Fruit fly (Drosophila melanogaster) whole organism, embryonic: ENCODE results near the gene CG14342.

Source experiments
- Asciz ChIP-seq: fragments of 200-800 bp; sonication (Bioruptor generic); optimal IDR thresholded peaks from 2 replicates; lab custom pipeline; 2017; ENCODE audit warnings: missing biosample characterization, mild to moderate bottlenecking, missing genetic modification characterization, missing genetic modification reagents
- Atf3 ChIP-seq: fragments of 200-800 bp; sonication (Bioruptor generic); optimal IDR thresholded peaks from 3 replicates; lab custom pipeline; 2016; ENCODE audit warnings: missing biosample characterization, missing genetic modification characterization
- CG10321 ChIP-seq: fragments of 200-800 bp; sonication (Bioruptor generic); IDR thresholded peaks from 2 replicates; pipeline ENCODE4 v1.3.6; 2022; ENCODE audit warnings: missing biosample characterization, missing genetic modification characterization
- CG11247 ChIP-seq: fragments of 200-800 bp; sonication (Bioruptor generic); IDR thresholded peaks from 2 replicates; pipeline ENCODE4 v1.3.6; 2022; ENCODE audit warnings: missing biosample characterization, missing genetic modification characterization
- CG11456 ChIP-seq: fragments of 200-800 bp; sonication (Bioruptor generic); IDR thresholded peaks from 3 replicates; pipeline ENCODE4 v1.3.6; 2022; ENCODE audit warnings: missing biosample characterization, missing genetic modification characterization
- CG12071 ChIP-seq: fragments of 200-800 bp; sonication (Bioruptor generic); optimal IDR thresholded peaks from 3 replicates; lab custom pipeline; 2018; ENCODE audit warnings: missing biosample characterization, mild to moderate bottlenecking, missing genetic modification characterization
- CG12299 ChIP-seq: fragments of 200-800 bp; sonication (Bioruptor generic); optimal IDR thresholded peaks from 2 replicates; lab custom pipeline; 2018; ENCODE audit warnings: missing biosample characterization, mild to moderate bottlenecking, missing genetic modification characterization
- CG12391 ChIP-seq: fragments of 200-800 bp; sonication (Bioruptor generic); optimal IDR thresholded peaks from 3 replicates; lab custom pipeline; 2018; ENCODE audit warnings: missing biosample characterization, mild to moderate bottlenecking, missing genetic modification characterization, moderate library complexity
- CG17186 ChIP-seq: fragments of 200-800 bp; sonication (Bioruptor generic); optimal IDR thresholded peaks from 3 replicates; lab custom pipeline; 2017; ENCODE audit warnings: missing biosample characterization, missing genetic modification reagents, missing genetic modification characterization
- CG18262 ChIP-seq: fragments of 200-800 bp; optimal IDR thresholded peaks from 3 replicates; lab custom pipeline; 2019; ENCODE audit warnings: missing biosample characterization, mild to moderate bottlenecking, missing genetic modification characterization, moderate library complexity
- CG1832 ChIP-seq: fragments of 200-800 bp; sonication (Bioruptor generic); optimal IDR thresholded peaks from 2 replicates; lab custom pipeline; 2017; ENCODE audit warnings: missing biosample characterization, mild to moderate bottlenecking, missing genetic modification characterization, inconsistent platforms
- CG32767 ChIP-seq: fragments of 200-800 bp; sonication (Bioruptor generic); IDR thresholded peaks from 2 replicates; pipeline ENCODE4 v1.3.6; 2022; ENCODE audit warnings: missing biosample characterization, missing genetic modification characterization
- CG34224 ChIP-seq: fragments of 200-800 bp; sonication (Bioruptor generic); IDR thresholded peaks from 3 replicates; pipeline ENCODE4 v1.3.6; 2022; ENCODE audit warnings: missing biosample characterization, missing genetic modification characterization; ENCODE audit not compliant: partially characterized antibody
- CG4707 ChIP-seq: fragments of 200-800 bp; sonication (Bioruptor generic); optimal IDR thresholded peaks from 2 replicates; lab custom pipeline; 2018; ENCODE audit warnings: missing biosample characterization, mild to moderate bottlenecking, missing genetic modification characterization, moderate library complexity
- CG4730 ChIP-seq: fragments of 200-800 bp; sonication (Bioruptor generic); IDR thresholded peaks from 2 replicates; pipeline ENCODE4 v1.3.6; 2022; ENCODE audit warnings: missing biosample characterization, missing genetic modification characterization
- CG6272 ChIP-seq: fragments of 200-800 bp; sonication (Bioruptor generic); IDR thresholded peaks from 2 replicates; pipeline ENCODE4 v1.3.6; 2022; ENCODE audit warnings: missing biosample characterization, missing genetic modification characterization
- CG6654 ChIP-seq: fragments of 200-800 bp; sonication (Bioruptor generic); optimal IDR thresholded peaks from 2 replicates; lab custom pipeline; 2017; ENCODE audit warnings: missing biosample characterization, mild to moderate bottlenecking, missing genetic modification characterization
- CoRest ChIP-seq: fragments of 200-800 bp; sonication (Bioruptor generic); optimal IDR thresholded peaks from 3 replicates; lab custom pipeline; 2018; ENCODE audit warnings: missing biosample characterization, mild to moderate bottlenecking, missing genetic modification characterization, moderate library complexity
- Elba2 ChIP-seq: fragments of 200-800 bp; sonication (Bioruptor generic); optimal IDR thresholded peaks from 3 replicates; lab custom pipeline; 2016; ENCODE audit warnings: missing biosample characterization, missing genetic modification characterization
- H15 ChIP-seq: fragments of 200-800 bp; sonication (Bioruptor generic); IDR thresholded peaks from 3 replicates; pipeline ENCODE4 v1.3.6; 2022; ENCODE audit warnings: missing biosample characterization, missing genetic modification characterization
- Hand ChIP-seq: fragments of 200-800 bp; sonication (Bioruptor generic); optimal IDR thresholded peaks from 2 replicates; lab custom pipeline; 2017; ENCODE audit warnings: mild to moderate bottlenecking, missing biosample characterization, missing genetic modification reagents, missing genetic modification characterization
- Meics ChIP-seq: fragments of 200-800 bp; sonication (Bioruptor generic); optimal IDR thresholded peaks from 2 replicates; lab custom pipeline; 2017; ENCODE audit warnings: missing biosample characterization, mild to moderate bottlenecking, missing genetic modification characterization
- Oli ChIP-seq: fragments of 200-800 bp; sonication (Bioruptor generic); optimal IDR thresholded peaks from 2 replicates; lab custom pipeline; 2018; ENCODE audit warnings: missing biosample characterization, mild to moderate bottlenecking, missing genetic modification characterization, moderate library complexity
- Usf ChIP-seq: fragments of 200-800 bp; sonication (Bioruptor generic); optimal IDR thresholded peaks from 2 replicates; lab custom pipeline; 2017; ENCODE audit warnings: missing genotype, missing biosample characterization, missing genetic modification characterization
- ara ChIP-seq: fragments of 200-800 bp; sonication (Bioruptor generic); IDR thresholded peaks from 2 replicates; pipeline ENCODE4 v1.3.6; 2022; ENCODE audit warnings: missing biosample characterization, missing genetic modification characterization
- ci ChIP-seq: fragments of 200-800 bp; sonication (Bioruptor generic); IDR thresholded peaks from 3 replicates; pipeline ENCODE4 v1.3.6; 2022; ENCODE audit warnings: missing biosample characterization, missing genetic modification characterization
- crc ChIP-seq: fragments of 200-800 bp; sonication (Bioruptor generic); optimal IDR thresholded peaks from 2 replicates; lab custom pipeline; 2016; ENCODE audit warnings: missing biosample characterization, missing genetic modification characterization
- dimm ChIP-seq: fragments of 200-800 bp; sonication (Bioruptor generic); IDR thresholded peaks from 2 replicates; pipeline ENCODE4 v1.3.6; 2022; ENCODE audit warnings: missing biosample characterization, missing genetic modification characterization
- esg ChIP-seq: fragments of 200-800 bp; sonication (Bioruptor generic); conservative IDR thresholded peaks from 2 replicates; pipeline ENCODE4 v1.3.6; 2022; ENCODE audit warnings: missing biosample characterization, missing genetic modification characterization
- fd96Cb ChIP-seq: fragments of 200-800 bp; sonication (Bioruptor generic); optimal IDR thresholded peaks from 2 replicates; lab custom pipeline; 2018; ENCODE audit warnings: missing biosample characterization, mild to moderate bottlenecking, missing genetic modification characterization, moderate library complexity
- gcm2 ChIP-seq: fragments of 200-800 bp; sonication (Bioruptor generic); optimal IDR thresholded peaks from 2 replicates; lab custom pipeline; 2016; ENCODE audit warnings: missing biosample characterization, missing genetic modification characterization
- grn ChIP-seq: fragments of 200-800 bp; sonication (Bioruptor generic); optimal IDR thresholded peaks from 3 replicates; lab custom pipeline; 2017; ENCODE audit warnings: missing biosample characterization, missing genetic modification characterization
- gt ChIP-seq: fragments of 200-800 bp; sonication (Bioruptor generic); IDR thresholded peaks from 2 replicates; pipeline ENCODE4 v1.3.6; 2022; ENCODE audit warnings: missing biosample characterization, missing genetic modification characterization
- her ChIP-seq: fragments of 200-800 bp; sonication (Bioruptor generic); optimal IDR thresholded peaks from 2 replicates; lab custom pipeline; 2016; ENCODE audit warnings: missing biosample characterization, missing genetic modification characterization
- hth ChIP-seq: fragments of >200 bp; optimal IDR thresholded peaks from 2 replicates; lab custom pipeline; 2017; ENCODE audit warnings: inconsistent platforms
- kah ChIP-seq: fragments of 200-800 bp; sonication (Bioruptor generic); optimal IDR thresholded peaks from 2 replicates; lab custom pipeline; 2018; ENCODE audit warnings: missing biosample characterization, mild to moderate bottlenecking, missing genetic modification characterization
- klu ChIP-seq: fragments of 200-800 bp; sonication (Bioruptor generic); IDR thresholded peaks from 2 replicates; pipeline ENCODE4 v1.3.6; 2022; ENCODE audit warnings: missing biosample characterization, missing genetic modification characterization
- kni ChIP-seq: fragments of 200-800 bp; sonication (Bioruptor generic); optimal IDR thresholded peaks from 3 replicates; lab custom pipeline; 2017; ENCODE audit warnings: mild to moderate bottlenecking, missing biosample characterization, missing genetic modification reagents, missing genetic modification characterization
- lilli ChIP-seq: fragments of 200-800 bp; sonication (Bioruptor generic); optimal IDR thresholded peaks from 3 replicates; lab custom pipeline; 2016; ENCODE audit warnings: missing biosample characterization, missing genetic modification characterization
- odd ChIP-seq: fragments of 200-800 bp; sonication (Bioruptor generic); optimal IDR thresholded peaks from 2 replicates; lab custom pipeline; 2017; ENCODE audit warnings: missing biosample characterization, mild to moderate bottlenecking, missing genetic modification characterization
- onecut ChIP-seq: fragments of 200-800 bp; sonication (Bioruptor generic); IDR thresholded peaks from 2 replicates; pipeline ENCODE4 v1.3.6; 2022; ENCODE audit warnings: missing biosample characterization, missing genetic modification characterization
- p53 ChIP-seq: fragments of 200-800 bp; sonication (Bioruptor generic); optimal IDR thresholded peaks from 2 replicates; lab custom pipeline; 2016; ENCODE audit warnings: missing biosample characterization, missing genetic modification characterization
- pb ChIP-seq: fragments of 200-800 bp; sonication (Bioruptor generic); optimal IDR thresholded peaks from 3 replicates; lab custom pipeline; 2016; ENCODE audit warnings: missing biosample characterization, missing genetic modification characterization
- salm ChIP-seq: fragments of 200-800 bp; sonication (Bioruptor generic); optimal IDR thresholded peaks from 2 replicates; lab custom pipeline; 2018; ENCODE audit warnings: missing biosample characterization, mild to moderate bottlenecking, missing genetic modification characterization
- sd ChIP-seq: fragments of 200-800 bp; sonication (Bioruptor generic); optimal IDR thresholded peaks from 3 replicates; lab custom pipeline; 2018; ENCODE audit warnings: missing biosample characterization, mild to moderate bottlenecking, missing genetic modification characterization, moderate library complexity
- seq ChIP-seq: fragments of 200-800 bp; sonication (Bioruptor generic); IDR thresholded peaks from 2 replicates; pipeline ENCODE4 v1.3.6; 2022; ENCODE audit warnings: missing biosample characterization, missing genetic modification characterization
- shn ChIP-seq: fragments of 200-800 bp; sonication (Bioruptor generic); optimal IDR thresholded peaks from 3 replicates; lab custom pipeline; 2016; ENCODE audit warnings: missing biosample characterization, missing genetic modification characterization
- sna ChIP-seq: fragments of 200-800 bp; sonication (Bioruptor generic); IDR thresholded peaks from 2 replicates; pipeline ENCODE4 v1.3.6; 2022; ENCODE audit warnings: missing biosample characterization, missing genetic modification characterization; ENCODE audit not compliant: partially characterized antibody
- stwl ChIP-seq: fragments of 200-800 bp; sonication (Bioruptor generic); optimal IDR thresholded peaks from 3 replicates; lab custom pipeline; 2018; ENCODE audit warnings: missing biosample characterization, mild to moderate bottlenecking, missing genetic modification characterization, moderate library complexity
- tin ChIP-seq: fragments of 200-800 bp; sonication (Bioruptor generic); optimal IDR thresholded peaks from 3 replicates; lab custom pipeline; 2016; ENCODE audit warnings: missing biosample characterization, missing genetic modification characterization
- unc-4 ChIP-seq: fragments of 200-800 bp; sonication (Bioruptor generic); IDR thresholded peaks from 2 replicates; pipeline ENCODE4 v1.3.6; 2022; ENCODE audit warnings: missing biosample characterization, missing genetic modification characterization; ENCODE audit not compliant: partially characterized antibody
- wdn ChIP-seq: fragments of 200-800 bp; sonication (Bioruptor generic); IDR thresholded peaks from 2 replicates; pipeline ENCODE4 v1.3.6; 2022; ENCODE audit warnings: missing biosample characterization, missing genetic modification characterization

CG14342 gene

dm6 chr2L:1214465-1214864 lies 10.4 kb downstream of the CG14342 start (continued):
- no peak; the same call in 1 of the 2 replicates for TF ChIP-seq ara
- TF ChIP-seq hth (lab: Kevin White, UChicago) = no peak
- peak; percentile 48 for TF ChIP-seq Meics
- TF ChIP-seq gt (GFP tag; lab: Robert Waterston, UW) = no peak
- no peak for TF ChIP-seq pb (GFP tag; lab: Kevin White, UChicago)
- no peak for TF ChIP-seq kni
- TF ChIP-seq CG12299 (tag; lab: Kevin White, UChicago) = no peak
- no peak for TF ChIP-seq CG6654 (GFP tag; lab: Kevin White, UChicago)
- no peak for TF ChIP-seq grn (GFP tag; lab: Kevin White, UChicago)
- peak; percentile 42; the same call in 1 of the 2 replicates for TF ChIP-seq CG11247 (GFP tag; lab: Robert Waterston, UW)
- TF ChIP-seq CG12391 (tag; lab: Kevin White, UChicago) = peak; percentile 39
- TF ChIP-seq CG6272 (GFP tag; lab: Robert Waterston, UW) = no peak
- no peak for TF ChIP-seq CG17186 (GFP tag; lab: Kevin White, UChicago)
- peak; percentile 30; the same call in 1 of the 2 replicates for TF ChIP-seq CG4730 (GFP tag; lab: Robert Waterston, UW)
- TF ChIP-seq CG34224 (GFP tag; lab: Robert Waterston, UW) = no peak
- TF ChIP-seq Asciz = no peak
- TF ChIP-seq odd (GFP tag; lab: Kevin White, UChicago) = no peak
- peak; percentile 29; the same call in 1 of the 2 replicates for TF ChIP-seq seq (GFP tag; lab: Robert Waterston, UW)
- no peak for TF ChIP-seq CG12071 (GFP tag; lab: Kevin White, UChicago)
- peak; percentile 14 for TF ChIP-seq Hand (GFP tag; lab: Kevin White, UChicago)
- TF ChIP-seq her (GFP tag; lab: Kevin White, UChicago) = no peak
- TF ChIP-seq CG1832 (GFP tag; lab: Kevin White, UChicago) = no peak
- TF ChIP-seq CG4707 = no peak
- no peak for TF ChIP-seq kah (GFP tag; lab: Kevin White, UChicago)
- peak; percentile 28 for TF ChIP-seq lilli
- peak; percentile 78 for TF ChIP-seq ci
- no peak for TF ChIP-seq crc (GFP tag; lab: Kevin White, UChicago)
- TF ChIP-seq sd (tag; lab: Kevin White, UChicago) = no peak
- TF ChIP-seq Elba2 (GFP tag; lab: Kevin White, UChicago) = no peak
- TF ChIP-seq klu (GFP tag; lab: Robert Waterston, UW) = 0 out of 2 replicates have a peak, but pooled peaks have one; percentile 28
- 0 out of 2 replicates have a peak, but pooled peaks have one; percentile 25 for TF ChIP-seq wdn (GFP tag; lab: Robert Waterston, UW)
- TF ChIP-seq stwl = no peak
- no peak for TF ChIP-seq CG32767 (GFP tag; lab: Robert Waterston, UW)
- no peak for TF ChIP-seq gcm2 (GFP tag; lab: Kevin White, UChicago)
- TF ChIP-seq Atf3 (GFP tag; lab: Kevin White, UChicago) = no peak
- no peak for TF ChIP-seq sna (GFP tag; lab: Robert Waterston, UW)
- peak; percentile 34 for TF ChIP-seq CG18262 (tag; lab: Kevin White, UChicago)
- no peak for TF ChIP-seq dimm (GFP tag; lab: Robert Waterston, UW)
- no peak for TF ChIP-seq CG11456 (GFP tag; lab: Robert Waterston, UW)
- TF ChIP-seq tin = peak; percentile 23
- no peak for TF ChIP-seq shn
- TF ChIP-seq unc-4 (GFP tag; lab: Robert Waterston, UW) = no peak
- TF ChIP-seq p53 = no peak
- no peak for TF ChIP-seq Usf
- peak; percentile 55; the same call in 1 of the 2 replicates for TF ChIP-seq esg (GFP tag; lab: Robert Waterston, UW)
- TF ChIP-seq Oli (tag; lab: Kevin White, UChicago) = peak; percentile 58
- no peak for TF ChIP-seq onecut (GFP tag; lab: Robert Waterston, UW)
- TF ChIP-seq CoRest (tag; lab: Kevin White, UChicago) = peak; percentile 32
- no peak for TF ChIP-seq H15
- no peak for TF ChIP-seq CG10321
- TF ChIP-seq fd96Cb (tag; lab: Kevin White, UChicago) = peak; percentile 51
- no peak for TF ChIP-seq salm (tag; lab: Kevin White, UChicago)
